Fruit fly (Drosophila melanogaster) S2 (cell line): ENCODE results near the gene Vha16-3.

Experiments used
- CG8478 ChIP-seq: fragments of >200 bp; optimal IDR thresholded peaks from 2 replicates; lab custom pipeline; 2018
- CTCF ChIP-seq, 2 experiments: fragments of >200 bp; optimal IDR thresholded peaks; 2 replicates each; lab custom pipeline; 2018

dm6 chr3L:11439570-11439969 is 33.5 kb upstream of the Vha16-3 start:
- TF ChIP-seq CG8478: no peak
- no peak for TF ChIP-seq CTCF (optimal IDR thresholded peaks at IDR 0.05; lab: Kevin White, UChicago)
